Fruit fly (Drosophila melanogaster) whole organism, pupa: ENCODE results near the gene Ir68b.

Source experiments
- CG10348 ChIP-seq: fragments of 200-800 bp; sonication (Bioruptor generic); IDR thresholded peaks from 2 replicates; pipeline ENCODE4 v1.3.6; 2022; ENCODE audit warnings: missing biosample characterization, missing genetic modification characterization
- CG12605 ChIP-seq: fragments of 200-800 bp; sonication (Bioruptor generic); IDR thresholded peaks from 2 replicates; pipeline ENCODE4 v1.3.6; 2022; ENCODE audit warnings: missing biosample characterization, missing genetic modification characterization
- CG15710 ChIP-seq: fragments of 200-800 bp; sonication (Bioruptor generic); optimal IDR thresholded peaks from 2 replicates; lab custom pipeline; 2018; ENCODE audit warnings: missing biosample characterization, mild to moderate bottlenecking, missing genetic modification characterization, moderate library complexity
- CG4496 ChIP-seq: fragments of 200-800 bp; sonication (Bioruptor generic); IDR thresholded peaks from 3 replicates; pipeline ENCODE4 v1.3.6; 2022; ENCODE audit warnings: missing biosample characterization, missing genetic modification characterization
- CG8159 ChIP-seq: fragments of 200-800 bp; sonication (Bioruptor generic); optimal IDR thresholded peaks from 3 replicates; lab custom pipeline; 2018; ENCODE audit warnings: missing biosample characterization, mild to moderate bottlenecking, missing genetic modification characterization, moderate library complexity
- CG9948 ChIP-seq: fragments of 200-800 bp; sonication (Bioruptor generic); optimal IDR thresholded peaks from 2 replicates; lab custom pipeline; 2018; ENCODE audit warnings: missing biosample characterization, mild to moderate bottlenecking, missing genetic modification characterization, moderate library complexity
- EcR ChIP-seq: fragments of 200-800 bp; sonication (Bioruptor generic); optimal IDR thresholded peaks from 3 replicates; lab custom pipeline; 2019; ENCODE audit warnings: missing biosample characterization, missing genetic modification characterization, mild to moderate bottlenecking, moderate library complexity, missing genetic modification reagents
- Snoo ChIP-seq: fragments of 200-800 bp; sonication (Bioruptor generic); optimal IDR thresholded peaks from 3 replicates; lab custom pipeline; 2017; ENCODE audit warnings: missing biosample characterization, mild to moderate bottlenecking, missing genetic modification characterization, inconsistent platforms
- fd96Ca ChIP-seq: fragments of 200-800 bp; sonication (Bioruptor generic); IDR thresholded peaks from 3 replicates; pipeline ENCODE4 v1.3.6; 2022; ENCODE audit warnings: missing biosample characterization, missing genetic modification characterization
- gl ChIP-seq: fragments of 200-800 bp; sonication (Bioruptor generic); optimal IDR thresholded peaks from 2 replicates; lab custom pipeline; 2018; ENCODE audit warnings: missing biosample characterization, mild to moderate bottlenecking, missing genetic modification characterization
- rn ChIP-seq: fragments of 200-800 bp; sonication (Bioruptor generic); IDR thresholded peaks from 2 replicates; pipeline ENCODE4 v1.3.6; 2022; ENCODE audit warnings: missing biosample characterization, missing genetic modification characterization

DNA sequence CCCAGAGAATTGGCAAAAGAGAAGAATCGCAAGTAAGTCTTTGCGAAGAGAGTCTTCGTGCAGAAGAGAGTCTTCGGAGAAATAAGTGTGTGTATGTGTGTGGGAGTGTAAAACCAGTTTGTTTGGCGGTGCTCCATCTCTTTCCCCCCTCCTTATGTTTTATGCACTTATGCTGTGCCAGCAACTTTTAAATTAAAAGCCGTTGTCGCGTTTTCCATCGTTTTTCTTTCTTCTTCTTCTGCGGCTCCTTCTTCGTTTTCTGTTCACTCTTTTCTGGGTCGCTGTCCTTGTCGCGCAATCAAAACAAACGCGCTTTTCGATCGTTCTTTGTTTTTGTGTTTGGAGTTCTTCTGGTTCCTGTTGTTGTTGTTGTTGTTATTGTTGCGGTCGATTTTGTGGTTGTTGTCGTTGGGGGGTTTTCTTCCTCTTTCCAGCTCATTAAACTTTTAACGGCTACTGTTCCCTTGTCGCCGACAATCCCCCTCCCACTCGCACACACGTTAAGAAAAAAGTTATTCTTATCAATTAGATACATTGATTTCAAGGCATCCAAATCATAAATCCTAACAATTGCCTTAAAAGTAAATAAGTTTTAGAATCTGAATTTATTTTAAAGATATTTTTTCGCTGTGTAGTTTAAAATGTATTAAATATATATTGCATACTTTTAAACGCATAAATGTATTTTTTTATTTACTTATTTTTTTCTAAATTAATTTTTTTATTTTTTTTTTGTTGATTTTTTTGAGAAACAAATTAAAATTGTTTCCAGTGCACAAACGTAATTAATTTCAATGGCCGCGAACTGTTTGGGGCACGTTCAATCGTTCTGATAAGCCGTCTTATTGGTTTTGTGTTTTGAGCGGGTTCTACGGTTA, 15.9 kb downstream of the Ir68b start:
- TF ChIP-seq fd96Ca (GFP tag; lab: Robert Waterston, UW) (no peak), CG4496 (GFP tag; lab: Robert Waterston, UW) (no peak), CG9948 (peak; percentile 91), CG10348 (no peak), Snoo (peak; percentile 85), CG8159 (tag; lab: Kevin White, UChicago) (peak; percentile 90), gl (no peak), CG15710 (tag; lab: Kevin White, UChicago) (peak; percentile 86), rn (GFP tag; lab: Robert Waterston, UW) (peak; percentile 60; the same call in 1 of the 2 replicates), EcR (peak; percentile 96), CG12605 (peak; percentile 44; the same call in 1 of the 2 replicates)
